Worm (Caenorhabditis elegans): Measurements from ENCODE around the gene C28C12.1.

DNA sequence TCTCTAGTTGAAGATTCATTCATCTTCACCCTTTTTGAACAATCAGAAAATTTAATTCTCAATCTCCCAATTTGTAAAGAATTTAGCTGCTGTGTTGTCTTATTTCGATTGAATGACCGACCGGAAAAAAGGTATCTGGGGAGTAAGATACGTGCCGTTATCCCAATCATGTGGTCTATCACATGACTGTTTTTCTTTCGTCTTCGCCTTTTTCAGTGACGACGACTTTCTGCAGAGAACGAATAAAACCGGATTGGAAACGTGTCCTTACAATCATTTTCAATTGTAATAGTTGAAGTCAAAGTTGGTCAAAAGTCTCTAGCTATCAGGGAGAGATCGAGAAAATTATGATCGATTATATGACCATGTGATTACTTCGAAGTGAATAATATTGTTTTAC, 27.6 kb downstream of the C28C12.1 start:
- TF ChIP-seq zag-1 (tag; optimal IDR thresholded peaks at IDR 0.05), result no peak
- no peak for TF ChIP-seq aly-2 (tag; optimal IDR thresholded peaks at IDR 0.05)
- TF ChIP-seq nhr-12 (tag; optimal IDR thresholded peaks at IDR 0.05), result no peak
- peak; percentile 92 for TF ChIP-seq nhr-71 (tag; optimal IDR thresholded peaks at IDR 0.05)
- TF ChIP-seq Y116A8C.19 (tag; optimal IDR thresholded peaks at IDR 0.05; ENCODE audit: borderline replicate concordance), result no peak
- TF ChIP-seq nhr-237 (tag; optimal IDR thresholded peaks at IDR 0.05), result no peak
- no peak for TF ChIP-seq nhr-76 (tag; optimal IDR thresholded peaks at IDR 0.05)
- TF ChIP-seq lir-3 (tag; optimal IDR thresholded peaks at IDR 0.05; ENCODE audit: poor library complexity), result peak; percentile 6
- TF ChIP-seq nhr-28 (tag; optimal IDR thresholded peaks at IDR 0.05), result no peak
- no peak for TF ChIP-seq fkh-8 (tag; optimal IDR thresholded peaks at IDR 0.05)
- TF ChIP-seq nhr-85 (tag), result peak; percentile 99
- peak; percentile 82 for TF ChIP-seq lin-14 (GFP tag; optimal IDR thresholded peaks at IDR 0.05)
- no peak for TF ChIP-seq F16B12.6 (tag; optimal IDR thresholded peaks at IDR 0.05)
- TF ChIP-seq skn-1 (tag; optimal IDR thresholded peaks at IDR 0.05), result no peak
